Fruit fly (Drosophila melanogaster) whole organism, prepupa: ENCODE data around the gene CG33299.

Experiments
- CG10669 ChIP-seq: fragments of 200-800 bp; sonication (Bioruptor generic); optimal IDR thresholded peaks from 3 replicates; lab custom pipeline; 2018; ENCODE audit warnings: missing biosample characterization, mild to moderate bottlenecking, missing genetic modification characterization, moderate library complexity
- CG11762 ChIP-seq: fragments of 200-800 bp; sonication (Bioruptor generic); optimal IDR thresholded peaks from 3 replicates; lab custom pipeline; 2016; ENCODE audit warnings: missing biosample characterization, missing genetic modification characterization; ENCODE audit not compliant: insufficient read depth
- CG11902 ChIP-seq: fragments of 200-800 bp; sonication (Bioruptor generic); optimal IDR thresholded peaks from 3 replicates; lab custom pipeline; 2016; ENCODE audit warnings: missing biosample characterization, missing genetic modification characterization
- CG15336 ChIP-seq: fragments of 200-800 bp; sonication (Bioruptor generic); IDR thresholded peaks from 2 replicates; pipeline ENCODE4 v1.3.6; 2022; ENCODE audit warnings: missing biosample characterization, missing genetic modification characterization
- CG1621 ChIP-seq: fragments of 200-800 bp; sonication (Bioruptor generic); optimal IDR thresholded peaks from 3 replicates; lab custom pipeline; 2018; ENCODE audit warnings: missing biosample characterization, mild to moderate bottlenecking, missing genetic modification characterization
- CG16779 ChIP-seq: fragments of 200-800 bp; sonication (Bioruptor generic); optimal IDR thresholded peaks from 3 replicates; lab custom pipeline; 2017; ENCODE audit warnings: missing biosample characterization, mild to moderate bottlenecking, missing genetic modification characterization
- CG3032 ChIP-seq: fragments of 200-800 bp; optimal IDR thresholded peaks from 2 replicates; lab custom pipeline; 2019; ENCODE audit warnings: missing biosample characterization, mild to moderate bottlenecking, missing genetic modification characterization, moderate library complexity
- CG31627 ChIP-seq: fragments of 200-800 bp; sonication (Bioruptor generic); optimal IDR thresholded peaks from 3 replicates; lab custom pipeline; 2016; ENCODE audit warnings: missing biosample characterization, missing genetic modification characterization
- CG32006 ChIP-seq: fragments of 200-800 bp; sonication (Bioruptor generic); optimal IDR thresholded peaks from 3 replicates; lab custom pipeline; 2017; ENCODE audit warnings: missing biosample characterization, mild to moderate bottlenecking, missing genetic modification characterization
- CG34406 ChIP-seq: fragments of 200-800 bp; sonication (Bioruptor generic); optimal IDR thresholded peaks from 3 replicates; lab custom pipeline; 2016; ENCODE audit warnings: missing biosample characterization, missing genetic modification characterization
- CG6163 ChIP-seq: fragments of 200-800 bp; sonication (Bioruptor generic); IDR thresholded peaks from 3 replicates; pipeline ENCODE4 v1.3.6; 2022; ENCODE audit warnings: missing biosample characterization, missing genetic modification characterization
- CG6276 ChIP-seq: fragments of 200-800 bp; sonication (Bioruptor generic); optimal IDR thresholded peaks from 2 replicates; lab custom pipeline; 2017; ENCODE audit warnings: missing biosample characterization, mild to moderate bottlenecking, missing genetic modification characterization
- CG6792 ChIP-seq: fragments of 200-800 bp; sonication (Bioruptor generic); optimal IDR thresholded peaks from 3 replicates; lab custom pipeline; 2016; ENCODE audit warnings: missing biosample characterization, missing genetic modification characterization
- CG6808 ChIP-seq: fragments of 200-800 bp; sonication (Bioruptor generic); optimal IDR thresholded peaks from 3 replicates; lab custom pipeline; 2017; ENCODE audit warnings: missing biosample characterization, missing genetic modification characterization, mild to moderate bottlenecking, moderate library complexity, missing genetic modification reagents
- CG6854 ChIP-seq: fragments of 200-800 bp; sonication (Bioruptor generic); optimal IDR thresholded peaks from 2 replicates; lab custom pipeline; 2017; ENCODE audit warnings: missing biosample characterization, mild to moderate bottlenecking, missing genetic modification characterization
- CG7368 ChIP-seq: fragments of 200-800 bp; sonication (Bioruptor generic); optimal IDR thresholded peaks from 3 replicates; lab custom pipeline; 2016; ENCODE audit warnings: missing biosample characterization, missing genetic modification characterization
- CG8319 ChIP-seq: fragments of 200-800 bp; sonication (Bioruptor generic); optimal IDR thresholded peaks from 3 replicates; lab custom pipeline; 2016; ENCODE audit warnings: missing biosample characterization, missing genetic modification characterization
- CG8632 ChIP-seq: fragments of 200-800 bp; sonication (Bioruptor generic); optimal IDR thresholded peaks from 3 replicates; lab custom pipeline; 2016; ENCODE audit warnings: missing biosample characterization, missing genetic modification characterization
- CG9139 ChIP-seq: fragments of 200-800 bp; sonication (Bioruptor generic); optimal IDR thresholded peaks from 3 replicates; lab custom pipeline; 2017; ENCODE audit warnings: missing biosample characterization, mild to moderate bottlenecking, missing genetic modification characterization
- Eip75B ChIP-seq: fragments of 200-800 bp; sonication (Bioruptor generic); optimal IDR thresholded peaks from 3 replicates; lab custom pipeline; 2016; ENCODE audit warnings: missing biosample characterization, missing genetic modification characterization
- Eip78C ChIP-seq: fragments of 200-800 bp; sonication (Bioruptor generic); peaks from one replicate; lab custom pipeline; 2016; ENCODE audit warnings: missing biosample characterization, missing genetic modification characterization
- Eip93F ChIP-seq: fragments of 200-800 bp; sonication (Bioruptor generic); optimal IDR thresholded peaks from 2 replicates; lab custom pipeline; 2016; ENCODE audit warnings: missing biosample characterization, mild to moderate bottlenecking, missing genetic modification characterization
- Gug ChIP-seq: fragments of 200-800 bp; sonication (Bioruptor generic); IDR thresholded peaks from 2 replicates; pipeline ENCODE4 v1.3.6; 2022; ENCODE audit warnings: missing biosample characterization, missing genetic modification characterization
- Hr38 ChIP-seq: sonication (Bioruptor generic); optimal IDR thresholded peaks from 2 replicates; lab custom pipeline; 2016; ENCODE audit warnings: missing biosample characterization, missing genetic modification characterization
- Hr4 ChIP-seq: fragments of 200-800 bp; sonication (Bioruptor generic); optimal IDR thresholded peaks from 3 replicates; lab custom pipeline; 2016; ENCODE audit warnings: missing biosample characterization, missing genetic modification characterization
- Lpt ChIP-seq: fragments of 200-800 bp; sonication (Bioruptor generic); optimal IDR thresholded peaks from 3 replicates; lab custom pipeline; 2016; ENCODE audit warnings: missing biosample characterization, missing genetic modification characterization
- Met ChIP-seq: fragments of 200-800 bp; sonication (Bioruptor generic); optimal IDR thresholded peaks from 3 replicates; lab custom pipeline; 2016; ENCODE audit warnings: missing biosample characterization, missing genetic modification characterization
- OdsH ChIP-seq: fragments of 200-800 bp; sonication (Bioruptor generic); optimal IDR thresholded peaks from 3 replicates; lab custom pipeline; 2016; ENCODE audit warnings: missing biosample characterization, missing genetic modification characterization
- Sox102F ChIP-seq: fragments of 200-800 bp; sonication (Bioruptor generic); optimal IDR thresholded peaks from 2 replicates; lab custom pipeline; 2016; ENCODE audit warnings: missing biosample characterization, mild to moderate bottlenecking, missing genetic modification characterization
- Sox14 ChIP-seq: fragments of 200-800 bp; sonication (Bioruptor generic); optimal IDR thresholded peaks from 3 replicates; lab custom pipeline; 2016; ENCODE audit warnings: missing biosample characterization, missing genetic modification characterization
- achi ChIP-seq: fragments of 200-800 bp; sonication (Bioruptor generic); optimal IDR thresholded peaks from 3 replicates; lab custom pipeline; 2016; ENCODE audit warnings: missing biosample characterization, missing genetic modification characterization
- acj6 ChIP-seq: fragments of 200-800 bp; sonication (Bioruptor generic); optimal IDR thresholded peaks from 3 replicates; lab custom pipeline; 2016; ENCODE audit warnings: missing biosample characterization, missing genetic modification characterization
- cyc ChIP-seq: fragments of 200-800 bp; sonication (Bioruptor generic); optimal IDR thresholded peaks from 3 replicates; lab custom pipeline; 2016; ENCODE audit warnings: missing biosample characterization, missing genetic modification characterization
- dac ChIP-seq: fragments of 200-800 bp; sonication (Bioruptor generic); optimal IDR thresholded peaks from 2 replicates; lab custom pipeline; 2017; ENCODE audit warnings: missing biosample characterization, mild to moderate bottlenecking, missing genetic modification characterization
- dsx ChIP-seq: fragments of 200-800 bp; optimal IDR thresholded peaks from 3 replicates; lab custom pipeline; 2019; ENCODE audit warnings: missing biosample characterization, mild to moderate bottlenecking, missing genetic modification characterization, moderate library complexity; ENCODE audit not compliant: poor library complexity, severe bottlenecking
- eg ChIP-seq: fragments of 200-800 bp; sonication (Bioruptor generic); IDR thresholded peaks from 3 replicates; pipeline ENCODE4 v1.3.6; 2022; ENCODE audit warnings: missing biosample characterization, missing genetic modification characterization
- esn ChIP-seq: fragments of 200-800 bp; sonication (Bioruptor generic); optimal IDR thresholded peaks from 2 replicates; lab custom pipeline; 2016; ENCODE audit warnings: missing biosample characterization, mild to moderate bottlenecking, missing genetic modification characterization, moderate library complexity
- fd59A ChIP-seq: fragments of 200-800 bp; sonication (Bioruptor generic); optimal IDR thresholded peaks from 2 replicates; lab custom pipeline; 2017; ENCODE audit warnings: missing biosample characterization, mild to moderate bottlenecking, missing genetic modification characterization, missing genetic modification reagents
- fd85E ChIP-seq: fragments of 200-800 bp; sonication (Bioruptor generic); optimal IDR thresholded peaks from 3 replicates; lab custom pipeline; 2016; ENCODE audit warnings: missing biosample characterization, missing genetic modification characterization
- fkh ChIP-seq: fragments of 200-800 bp; sonication (Bioruptor generic); optimal IDR thresholded peaks from 3 replicates; lab custom pipeline; 2017; ENCODE audit warnings: missing biosample characterization, mild to moderate bottlenecking, missing genetic modification characterization, moderate library complexity
- lz ChIP-seq: fragments of 200-800 bp; sonication (Bioruptor generic); optimal IDR thresholded peaks from 3 replicates; lab custom pipeline; 2016; ENCODE audit warnings: missing biosample characterization, missing genetic modification characterization
- net ChIP-seq: fragments of 200-800 bp; sonication (Bioruptor generic); optimal IDR thresholded peaks from 3 replicates; lab custom pipeline; 2016; ENCODE audit warnings: missing biosample characterization, missing genetic modification characterization
- pdm3 ChIP-seq: fragments of 200-800 bp; sonication (Bioruptor generic); optimal IDR thresholded peaks from 3 replicates; lab custom pipeline; 2016; ENCODE audit warnings: missing biosample characterization, missing genetic modification characterization
- spab ChIP-seq: fragments of 200-800 bp; sonication (Bioruptor generic); optimal IDR thresholded peaks from 2 replicates; lab custom pipeline; 2017; ENCODE audit warnings: missing biosample characterization, mild to moderate bottlenecking, missing genetic modification characterization, missing genetic modification reagents
- ss ChIP-seq, 2 experiments: fragments of 200-800 bp; sonication (Bioruptor generic); optimal IDR thresholded peaks; 2 replicates in 1 of 2; 3 replicates in 1 of 2; lab custom pipeline; 2017 to 2018; ENCODE audit warnings: mild to moderate bottlenecking in 2 of 2, missing biosample characterization in 2 of 2, missing genetic modification characterization in 2 of 2, moderate library complexity in 1 of 2
- svp ChIP-seq: fragments of 200-800 bp; sonication (Bioruptor generic); peaks from one replicate; lab custom pipeline; 2016; ENCODE audit warnings: missing biosample characterization, missing genetic modification characterization
- vri ChIP-seq: fragments of 200-800 bp; sonication (Bioruptor generic); optimal IDR thresholded peaks from 3 replicates; lab custom pipeline; 2016; ENCODE audit warnings: missing biosample characterization, mild to moderate bottlenecking, missing genetic modification characterization

The CG33299 gene

DNA sequence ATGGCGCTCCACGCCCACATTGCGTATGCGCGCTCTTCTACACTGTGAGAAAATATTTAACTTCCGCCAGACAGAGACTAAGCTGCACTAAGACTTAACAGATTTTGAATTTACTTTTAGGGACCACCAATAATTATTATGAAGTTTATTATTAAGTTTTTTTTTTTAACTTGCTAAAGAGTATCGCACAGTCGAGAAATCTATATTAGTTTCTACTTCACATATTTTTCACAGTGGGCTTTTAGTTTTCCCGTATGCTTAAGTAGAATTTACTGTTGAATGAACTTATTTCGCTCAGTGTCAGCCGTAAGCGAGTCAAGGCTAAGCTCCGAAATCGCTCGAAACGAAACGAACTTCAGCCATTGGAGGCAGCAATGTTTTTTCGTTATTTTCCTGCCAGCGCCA, 4.1 kb downstream of the CG33299 start (continued):
- TF ChIP-seq CG6163 (GFP tag; lab: Robert Waterston, UW) = 0 out of 3 replicates have a peak, but pooled peaks have one; percentile 7
- no peak for TF ChIP-seq esn (GFP tag; lab: Kevin White, UChicago)
- no peak for TF ChIP-seq CG8319
- TF ChIP-seq CG11902 = no peak
- TF ChIP-seq net (GFP tag; lab: Kevin White, UChicago) = no peak
- peak; percentile 44 for TF ChIP-seq Hr4 (GFP tag; lab: Kevin White, UChicago)
- TF ChIP-seq dsx = no peak
- no peak for TF ChIP-seq cyc (GFP tag; lab: Kevin White, UChicago)
- no peak for TF ChIP-seq acj6
- peak; percentile 45 for TF ChIP-seq CG34406 (GFP tag; lab: Kevin White, UChicago)
- peak; percentile 52; the same call in 2 of the 3 replicates for TF ChIP-seq eg (GFP tag; lab: Robert Waterston, UW)
- no peak for TF ChIP-seq Hr38 (GFP tag; lab: Kevin White, UChicago)
- no peak for TF ChIP-seq fd85E (GFP tag; lab: Kevin White, UChicago)
- TF ChIP-seq Lpt = no peak
- TF ChIP-seq lz = peak; percentile 43
- TF ChIP-seq Met (GFP tag; lab: Kevin White, UChicago) = peak; percentile 51
- no peak for TF ChIP-seq OdsH
- TF ChIP-seq spab (GFP tag; lab: Kevin White, UChicago) = peak; percentile 49
- peak; percentile 49 for TF ChIP-seq Sox102F (GFP tag; lab: Kevin White, UChicago)
- TF ChIP-seq achi (GFP tag; lab: Kevin White, UChicago) = peak; percentile 37

DNA sequence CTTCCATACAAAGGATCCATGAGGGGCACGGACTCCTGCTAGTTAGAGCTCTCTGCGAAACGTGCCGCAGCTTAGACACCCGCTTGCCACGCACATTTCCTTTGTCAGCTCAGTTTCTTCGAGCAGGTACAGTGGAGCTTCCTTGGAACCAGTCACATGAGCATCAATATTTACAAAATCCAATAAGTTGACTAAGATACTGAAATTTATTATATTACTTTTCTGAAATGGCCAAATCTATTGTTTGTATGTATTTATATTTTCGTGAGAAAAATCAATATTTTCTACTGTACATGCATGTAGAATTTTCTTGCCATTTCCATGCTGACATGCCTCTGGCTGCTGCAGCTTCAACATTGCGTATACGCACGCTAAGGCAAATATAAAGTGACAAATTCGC, 6.6 kb downstream of the CG33299 start:
- TF ChIP-seq eg (GFP tag; lab: Robert Waterston, UW) (0 out of 3 replicates have a peak, but pooled peaks have one; percentile 7), Eip93F (GFP tag; lab: Kevin White, UChicago) (no peak), Eip78C (GFP tag; lab: Kevin White, UChicago) (peak; percentile 26)

DNA sequence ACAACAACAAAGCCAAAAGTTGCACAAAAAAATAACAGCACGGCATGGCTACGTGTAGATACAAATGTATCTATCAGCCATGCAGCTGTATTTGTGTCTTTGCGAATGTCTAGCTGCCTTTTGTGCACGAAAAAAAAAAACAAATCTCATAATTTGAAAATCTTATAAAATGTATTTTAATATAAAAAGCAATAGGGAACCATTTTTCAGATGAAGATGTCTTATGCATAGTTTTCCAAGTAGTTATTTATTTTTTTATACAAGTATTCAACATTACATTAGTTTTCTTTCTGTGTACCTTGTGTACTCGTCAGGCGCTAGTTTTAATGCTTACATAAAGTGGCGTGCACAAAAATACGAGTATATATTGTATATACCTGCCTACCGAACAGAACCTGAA, 13.0 kb downstream of the CG33299 start:
- TF ChIP-seq lz = no peak
- peak; percentile 58 for TF ChIP-seq CG32006
- TF ChIP-seq fd59A = no peak
- TF ChIP-seq vri (GFP tag; lab: Kevin White, UChicago) = no peak
- peak; percentile 54 for TF ChIP-seq Hr4 (GFP tag; lab: Kevin White, UChicago)
- no peak for TF ChIP-seq Met (GFP tag; lab: Kevin White, UChicago)
- TF ChIP-seq CG7368 = no peak
- TF ChIP-seq pdm3 (GFP tag; lab: Kevin White, UChicago) = no peak
- no peak for TF ChIP-seq svp (GFP tag; lab: Kevin White, UChicago)
- TF ChIP-seq CG16779 (tag; lab: Kevin White, UChicago) = no peak
- TF ChIP-seq Lpt = peak; percentile 29
- TF ChIP-seq CG15336 (GFP tag; lab: Robert Waterston, UW) = peak; percentile 88
- TF ChIP-seq CG11762 = no peak
- no peak for TF ChIP-seq CG8319
- TF ChIP-seq Eip78C (GFP tag; lab: Kevin White, UChicago) = peak; percentile 83
- peak; percentile 77 for TF ChIP-seq CG6163 (GFP tag; lab: Robert Waterston, UW)
- no peak for TF ChIP-seq CG31627 (GFP tag; lab: Kevin White, UChicago)
- no peak for TF ChIP-seq CG9139 (GFP tag; lab: Kevin White, UChicago)
- no peak for TF ChIP-seq CG34406 (GFP tag; lab: Kevin White, UChicago)
- TF ChIP-seq fkh = no peak
- no peak for TF ChIP-seq Sox14
- no peak for TF ChIP-seq CG6792 (GFP tag; lab: Kevin White, UChicago)
- no peak for TF ChIP-seq spab (GFP tag; lab: Kevin White, UChicago)
- no peak for TF ChIP-seq CG6808
- no peak for TF ChIP-seq CG8632
- peak; percentile 95 for TF ChIP-seq eg (GFP tag; lab: Robert Waterston, UW)
- peak; percentile 11 for TF ChIP-seq net (GFP tag; lab: Kevin White, UChicago)
- no peak for TF ChIP-seq ss (GFP tag; optimal IDR thresholded peaks at IDR 0.05; lab: Kevin White, UChicago)
- TF ChIP-seq Sox102F (GFP tag; lab: Kevin White, UChicago) = no peak
- no peak for TF ChIP-seq dac (GFP tag; lab: Kevin White, UChicago)
- TF ChIP-seq Eip75B (GFP tag; lab: Kevin White, UChicago) = no peak
- TF ChIP-seq CG6276 (GFP tag; lab: Kevin White, UChicago) = peak; percentile 80
- TF ChIP-seq CG6854 (GFP tag; lab: Kevin White, UChicago) = no peak
- no peak for TF ChIP-seq esn (GFP tag; lab: Kevin White, UChicago)
- no peak for TF ChIP-seq CG3032 (tag; lab: Kevin White, UChicago)
- TF ChIP-seq OdsH = peak; percentile 44
- no peak for TF ChIP-seq CG10669
- TF ChIP-seq Gug (GFP tag; lab: Robert Waterston, UW) = peak; percentile 88
- TF ChIP-seq CG1621 (tag; lab: Kevin White, UChicago) = no peak
